Worm (Caenorhabditis elegans) whole organism, L3 larva: ENCODE data around the gene F41E6.7.

Source experiments
- ama-1 ChIP-seq: fragments of 150-350 bp; optimal IDR thresholded peaks from 2 replicates; lab custom pipeline; 2018
- ceh-9 ChIP-seq: sonication (generic microtip); optimal IDR thresholded peaks from 2 replicates; lab custom pipeline; 2018; ENCODE audit warnings: missing biosample characterization, missing genetic modification characterization
- daf-12 ChIP-seq: fragments of 150-350 bp; optimal IDR thresholded peaks from 2 replicates; lab custom pipeline; 2014; ENCODE audit warnings: missing biosample characterization, missing genetic modification reagents, missing genetic modification characterization
- egl-27 ChIP-seq: sonication (generic microtip); optimal IDR thresholded peaks from 4 replicates; lab custom pipeline; 2017; ENCODE audit warnings: missing biosample characterization, missing genetic modification reagents, missing genetic modification characterization
- nhr-11 ChIP-seq: fragments of 150-350 bp; optimal IDR thresholded peaks from 2 replicates; lab custom pipeline; 2014; ENCODE audit warnings: missing biosample characterization, missing genetic modification characterization
- pha-4 ChIP-seq: fragments of 150-350 bp; optimal IDR thresholded peaks from 2 replicates; lab custom pipeline; 2014; ENCODE audit warnings: missing biosample characterization, missing genetic modification reagents, missing genetic modification characterization
- sea-2 ChIP-seq: fragments of 150-350 bp; sonication (generic microtip); optimal IDR thresholded peaks from 4 replicates; lab custom pipeline; 2014; ENCODE audit warnings: missing biosample characterization, missing genetic modification reagents, missing genetic modification characterization

DNA sequence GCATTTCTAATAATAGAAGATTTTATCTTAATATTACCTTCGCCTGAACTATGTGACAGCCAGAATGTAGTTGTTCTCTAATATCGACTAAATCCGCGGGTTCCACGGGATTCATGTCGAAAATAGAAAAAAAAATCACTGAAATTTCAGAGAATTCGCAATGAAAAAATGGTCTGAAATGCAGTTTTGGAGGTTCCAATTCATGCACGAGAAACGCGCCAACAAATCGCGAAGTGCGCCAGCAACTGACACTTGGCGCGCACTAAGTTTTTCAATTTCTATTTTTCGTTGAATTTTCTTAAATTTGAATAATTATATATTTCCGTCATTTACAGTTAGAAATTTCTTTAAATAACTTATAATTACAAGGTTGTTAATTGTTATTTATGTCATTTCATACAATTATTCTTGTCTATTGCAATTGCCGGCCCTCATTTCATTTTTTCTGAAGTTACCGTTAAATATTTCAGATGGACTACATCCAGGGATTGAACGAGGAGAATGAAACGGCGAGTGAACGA is 29.2 kb downstream of the F41E6.7 start, which contains the start of the genes F25G6.9 and symk-1:
- TF ChIP-seq nhr-11 (tag; lab: Kevin White, UChicago) (no peak), pha-4 (tag; lab: Kevin White, UChicago) (no peak), sea-2 (GFP tag; lab: Kevin White, UChicago) (no peak), ceh-9 (tag; lab: Kevin White, UChicago) (no peak), egl-27 (tag; lab: Kevin White, UChicago) (no peak), ama-1 (lab: Kevin White, UChicago) (no peak), daf-12 (no peak)
